Worm (Caenorhabditis elegans) whole organism, L2 larva: ENCODE measurements around the gene str-253.

Experiments used
- crh-2 ChIP-seq: sonication (generic microtip); optimal IDR thresholded peaks from 2 replicates; lab custom pipeline; 2017; ENCODE audit warnings: missing biosample characterization, missing genetic modification characterization
- nhr-77 ChIP-seq: fragments of 150-350 bp; optimal IDR thresholded peaks from 2 replicates; lab custom pipeline; 2014; ENCODE audit warnings: missing biosample characterization, missing genetic modification characterization

- no peak for TF ChIP-seq nhr-77 (tag; lab: Kevin White, UChicago)
- TF ChIP-seq crh-2 (tag; lab: Kevin White, UChicago) = no peak
These were observed 39.1 kb downstream of the str-253 start, which contains the start of gene nstp-8 for ce11 chrV:2215352-2215751.
